Worm (Caenorhabditis elegans): Measurements from ENCODE around the gene F47C12.7.
A peak's percentile ranks its signal among the peaks of the same experiment; 100 is the strongest.

ce11 chrIV:4021847-4022780 lies 26.8 kb upstream of the F47C12.7 start:
- TF ChIP-seq madf-5 (GFP tag; IDR thresholded peaks at IDR 0.05): no peak
- no peak for TF ChIP-seq ceh-82 (tag; optimal IDR thresholded peaks at IDR 0.05)
- no peak for TF ChIP-seq ceh-32 (tag; optimal IDR thresholded peaks at IDR 0.05; ENCODE audit: poor library complexity)
- TF ChIP-seq aha-1 (tag): peak; percentile 50
- no peak for TF ChIP-seq egl-43 (GFP tag; IDR thresholded peaks at IDR 0.05)
- TF ChIP-seq zip-2 (tag; optimal IDR thresholded peaks at IDR 0.05): no peak
- peak; percentile 57 for TF ChIP-seq nhr-11 (tag; optimal IDR thresholded peaks at IDR 0.05)

Data from whole organism, L4 larva.